Comparison of ENCODE assay signal across 1 fruit fly cellular context in the genomic region with DNA sequence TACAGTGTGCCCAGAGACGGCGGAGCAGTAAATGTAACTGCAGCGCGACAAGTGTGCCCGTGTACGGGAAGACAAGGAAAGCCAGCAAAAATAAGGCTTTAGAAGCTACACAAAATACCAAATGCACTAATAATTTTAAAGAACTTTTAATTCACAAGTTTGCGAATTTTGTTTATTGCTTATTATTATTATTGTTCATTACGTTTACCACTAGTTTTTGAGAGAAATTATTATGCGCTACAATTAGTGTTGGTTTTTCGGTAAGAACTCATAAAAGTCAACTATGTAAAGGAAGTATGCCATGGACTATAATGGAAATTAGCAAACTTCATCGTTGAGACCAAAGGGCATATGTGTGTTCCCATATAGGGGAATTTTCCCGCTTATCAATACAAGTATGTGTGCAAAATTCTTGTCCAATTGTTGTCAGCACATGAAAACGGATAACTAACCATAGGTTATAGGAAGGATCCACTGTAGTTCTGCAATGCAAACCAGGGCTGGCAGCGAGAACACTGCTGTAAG.
TF ChIP-seq lines count a peak whose summit lies in the region.

Gene schlank, minus strand, starts transcription at position 42 of the 525 bp plus-strand sequence.

TF ChIP-seq in whole organism, embryonic, 481 proteins besides CTCF, POLR2A, EP300 and RAD21 (continued from another document and continues in another):
- no peak for TF ChIP-seq hth (optimal IDR thresholded peaks at IDR 0.05; lab: Kevin White, UChicago)
- peak; percentile 53; the same call in 2 of the 3 replicates for TF ChIP-seq tgo (GFP tag; IDR thresholded peaks at IDR 0.05; lab: Robert Waterston, UW)
- peak; percentile 36 for TF ChIP-seq CG15696 (tag; optimal IDR thresholded peaks at IDR 0.05; lab: Kevin White, UChicago)
- TF ChIP-seq CG1792 (GFP tag; optimal IDR thresholded peaks at IDR 0.05; lab: Kevin White, UChicago), result no peak
- TF ChIP-seq zfh1 (GFP tag; IDR thresholded peaks at IDR 0.05; lab: Robert Waterston, UW), result peak; percentile 58; the same call in 2 of the 3 replicates
- no peak for TF ChIP-seq Bgb (GFP tag; IDR thresholded peaks at IDR 0.05; lab: Robert Waterston, UW; ENCODE audit: partially characterized antibody)
- peak; percentile 57; the same call in 1 of the 2 replicates for TF ChIP-seq ranshi (GFP tag; IDR thresholded peaks at IDR 0.05; lab: Robert Waterston, UW)
- peak; percentile 70 for TF ChIP-seq CG9932 (GFP tag; IDR thresholded peaks at IDR 0.05; lab: Robert Waterston, UW)
- TF ChIP-seq aop (GFP tag; IDR thresholded peaks at IDR 0.05; lab: Robert Waterston, UW), result 0 out of 2 replicates have a peak, but pooled peaks have one; percentile 20
- TF ChIP-seq slou (GFP tag; optimal IDR thresholded peaks at IDR 0.05; lab: Kevin White, UChicago), result peak; percentile 20
- TF ChIP-seq dati (GFP tag; IDR thresholded peaks at IDR 0.05; lab: Robert Waterston, UW), result no peak
- TF ChIP-seq CG12769 (tag; optimal IDR thresholded peaks at IDR 0.05; lab: Kevin White, UChicago), result peak; percentile 59
- peak; percentile 23 for TF ChIP-seq CG13894 (tag; optimal IDR thresholded peaks at IDR 0.05; lab: Kevin White, UChicago)
- TF ChIP-seq CG2712 (tag; optimal IDR thresholded peaks at IDR 0.05; lab: Kevin White, UChicago), result peak; percentile 54
- TF ChIP-seq CG18764 (GFP tag; optimal IDR thresholded peaks at IDR 0.05; lab: Kevin White, UChicago), result peak; percentile 43
- peak; percentile 11; the same call in 1 of the 2 replicates for TF ChIP-seq amos (GFP tag; IDR thresholded peaks at IDR 0.05; lab: Robert Waterston, UW; ENCODE audit: partially characterized antibody)
- peak; percentile 14 for TF ChIP-seq p53 (GFP tag; optimal IDR thresholded peaks at IDR 0.05; lab: Kevin White, UChicago)
- TF ChIP-seq CG6175 (GFP tag; IDR thresholded peaks at IDR 0.05; lab: Robert Waterston, UW), result no peak
- peak; percentile 81 for TF ChIP-seq slbo (GFP tag; IDR thresholded peaks at IDR 0.05; lab: Robert Waterston, UW)
- no peak for TF ChIP-seq CrebB (tag; optimal IDR thresholded peaks at IDR 0.05; lab: Kevin White, UChicago)
- peak; percentile 38 for TF ChIP-seq CG30020 (tag; optimal IDR thresholded peaks at IDR 0.05; lab: Kevin White, UChicago)
- no peak for TF ChIP-seq wor (GFP tag; IDR thresholded peaks at IDR 0.05; lab: Robert Waterston, UW)
- TF ChIP-seq ERR (GFP tag; optimal IDR thresholded peaks at IDR 0.05; lab: Kevin White, UChicago), result peak; percentile 46
- TF ChIP-seq CG9797 (GFP tag; optimal IDR thresholded peaks at IDR 0.05; lab: Kevin White, UChicago), result peak; percentile 89
- no peak for TF ChIP-seq inv (GFP tag; IDR thresholded peaks at IDR 0.05; lab: Robert Waterston, UW; ENCODE audit: partially characterized antibody)
- peak; percentile 61 for TF ChIP-seq NFAT (GFP tag; IDR thresholded peaks at IDR 0.05; lab: Robert Waterston, UW)
- TF ChIP-seq CG7786 (GFP tag; optimal IDR thresholded peaks at IDR 0.05; lab: Kevin White, UChicago), result peak; percentile 64
- TF ChIP-seq Rfx (GFP tag; IDR thresholded peaks at IDR 0.05; lab: Robert Waterston, UW), result peak; percentile 67
- peak; percentile 53; the same call in 1 of the 2 replicates for TF ChIP-seq Atf6 (GFP tag; IDR thresholded peaks at IDR 0.05; lab: Robert Waterston, UW)
- peak; percentile 25; the same call in 1 of the 2 replicates for TF ChIP-seq CG3847 (GFP tag; IDR thresholded peaks at IDR 0.05; lab: Robert Waterston, UW)
- TF ChIP-seq wek (GFP tag; optimal IDR thresholded peaks at IDR 0.05; lab: Kevin White, UChicago), result no peak
- TF ChIP-seq Doc2 (GFP tag; IDR thresholded peaks at IDR 0.05; lab: Robert Waterston, UW), result no peak
- peak; percentile 41 for TF ChIP-seq tin (GFP tag; optimal IDR thresholded peaks at IDR 0.05; lab: Kevin White, UChicago)
- no peak for TF ChIP-seq yki (optimal IDR thresholded peaks at IDR 0.05; lab: Kevin White, UChicago)
- TF ChIP-seq Awh (GFP tag; IDR thresholded peaks at IDR 0.05; lab: Robert Waterston, UW), result peak; percentile 56
- peak; percentile 45 for TF ChIP-seq CG1603 (tag; optimal IDR thresholded peaks at IDR 0.05; lab: Kevin White, UChicago)
- TF ChIP-seq Dbx (GFP tag; IDR thresholded peaks at IDR 0.05; lab: Robert Waterston, UW), result 0 out of 3 replicates have a peak, but pooled peaks have one; percentile 36
- peak; percentile 6 for TF ChIP-seq CG18599 (GFP tag; optimal IDR thresholded peaks at IDR 0.05; lab: Kevin White, UChicago)
- TF ChIP-seq CG9609 (GFP tag; optimal IDR thresholded peaks at IDR 0.05; lab: Kevin White, UChicago), result peak; percentile 33
- peak; percentile 97 for TF ChIP-seq Ets65A (GFP tag; lab: Kevin White, UChicago)
- TF ChIP-seq ro (GFP tag; IDR thresholded peaks at IDR 0.05; lab: Robert Waterston, UW), result no peak
- TF ChIP-seq CG8290 (GFP tag; optimal IDR thresholded peaks at IDR 0.05; lab: Kevin White, UChicago), result peak; percentile 46
- peak in 1 of 2 experiments; percentile 72 for TF ChIP-seq CG8290 (tag; optimal IDR thresholded peaks at IDR 0.05; lab: Kevin White, UChicago)
- no peak for TF ChIP-seq CG17802 (tag; optimal IDR thresholded peaks at IDR 0.05; lab: Kevin White, UChicago)
- peak; percentile 36 for TF ChIP-seq sug (tag; optimal IDR thresholded peaks at IDR 0.05; lab: Kevin White, UChicago)
- peak; percentile 47 for TF ChIP-seq Oaz (GFP tag; IDR thresholded peaks at IDR 0.05; lab: Robert Waterston, UW)
- TF ChIP-seq lbe (GFP tag; optimal IDR thresholded peaks at IDR 0.05; lab: Kevin White, UChicago), result no peak
- TF ChIP-seq sima (GFP tag; optimal IDR thresholded peaks at IDR 0.05; lab: Kevin White, UChicago), result no peak
- TF ChIP-seq her (GFP tag; optimal IDR thresholded peaks at IDR 0.05; lab: Kevin White, UChicago), result peak; percentile 67
- TF ChIP-seq tx (GFP tag; optimal IDR thresholded peaks at IDR 0.05; lab: Kevin White, UChicago), result peak; percentile 27
- TF ChIP-seq mirr (GFP tag; optimal IDR thresholded peaks at IDR 0.05; lab: Kevin White, UChicago), result peak; percentile 30
- TF ChIP-seq Med (GFP tag; lab: Kevin White, UChicago), result peak; percentile 85
- TF ChIP-seq ac (GFP tag; optimal IDR thresholded peaks at IDR 0.05; lab: Kevin White, UChicago), result no peak
- peak; percentile 51; the same call in 1 of the 3 replicates for TF ChIP-seq CG11695 (GFP tag; IDR thresholded peaks at IDR 0.05; lab: Robert Waterston, UW)
- TF ChIP-seq chif (GFP tag; optimal IDR thresholded peaks at IDR 0.05; lab: Kevin White, UChicago), result peak; percentile 8 to 46
- TF ChIP-seq CG6854 (GFP tag; optimal IDR thresholded peaks at IDR 0.05; lab: Kevin White, UChicago), result no peak
- TF ChIP-seq Ravus (GFP tag; IDR thresholded peaks at IDR 0.05; lab: Robert Waterston, UW), result 0 out of 2 replicates have a peak, but pooled peaks have one; percentile 8
- TF ChIP-seq pb (GFP tag; optimal IDR thresholded peaks at IDR 0.05; lab: Kevin White, UChicago), result no peak
- TF ChIP-seq cad (GFP tag; optimal IDR thresholded peaks at IDR 0.05; lab: Kevin White, UChicago), result no peak
- TF ChIP-seq dmrt11E (tag; optimal IDR thresholded peaks at IDR 0.05; lab: Kevin White, UChicago), result peak; percentile 21
- peak; percentile 53 for TF ChIP-seq CG17359 (tag; optimal IDR thresholded peaks at IDR 0.05; lab: Kevin White, UChicago)
- peak; percentile 68 for TF ChIP-seq CoRest (tag; optimal IDR thresholded peaks at IDR 0.05; lab: Kevin White, UChicago)
- TF ChIP-seq unpg (GFP tag; optimal IDR thresholded peaks at IDR 0.05; lab: Kevin White, UChicago), result peak; percentile 44
- peak in 1 of 2 experiments; percentile 1 for TF ChIP-seq Hr51 (GFP tag; optimal IDR thresholded peaks at IDR 0.05; lab: Kevin White, UChicago)
- no peak for TF ChIP-seq Poxn (GFP tag; IDR thresholded peaks at IDR 0.05; lab: Robert Waterston, UW)
- peak; percentile 24 for TF ChIP-seq repo (GFP tag; optimal IDR thresholded peaks at IDR 0.05; lab: Kevin White, UChicago)
- no peak for TF ChIP-seq BtbVII (GFP tag; optimal IDR thresholded peaks at IDR 0.05; lab: Kevin White, UChicago)
- peak; percentile 45 for TF ChIP-seq nmo (GFP tag; optimal IDR thresholded peaks at IDR 0.05; lab: Kevin White, UChicago)
- peak; percentile 49 for TF ChIP-seq Atf-2 (GFP tag; optimal IDR thresholded peaks at IDR 0.05; lab: Kevin White, UChicago)
- peak; percentile 60 for TF ChIP-seq CG1602 (GFP tag; optimal IDR thresholded peaks at IDR 0.05; lab: Kevin White, UChicago)
- peak; percentile 52 for TF ChIP-seq Oli (tag; optimal IDR thresholded peaks at IDR 0.05; lab: Kevin White, UChicago)
- peak; percentile 74 for TF ChIP-seq sisA (GFP tag; IDR thresholded peaks at IDR 0.05; lab: Robert Waterston, UW)
- TF ChIP-seq slp2 (GFP tag; optimal IDR thresholded peaks at IDR 0.05; lab: Kevin White, UChicago), result peak; percentile 42
- peak; percentile 28 for TF ChIP-seq CG11723 (GFP tag; optimal IDR thresholded peaks at IDR 0.05; lab: Kevin White, UChicago)
- peak; percentile 26; the same call in 1 of the 2 replicates for TF ChIP-seq ttk (GFP tag; IDR thresholded peaks at IDR 0.05; lab: Robert Waterston, UW)
- TF ChIP-seq CG10979 (tag; optimal IDR thresholded peaks at IDR 0.05; lab: Kevin White, UChicago), result peak; percentile 26
- TF ChIP-seq CG3726 (GFP tag; IDR thresholded peaks at IDR 0.05; lab: Robert Waterston, UW), result no peak
- no peak for TF ChIP-seq MBD-R2 (GFP tag; IDR thresholded peaks at IDR 0.05; lab: Robert Waterston, UW)
- no peak for TF ChIP-seq lab (GFP tag; optimal IDR thresholded peaks at IDR 0.05; lab: Kevin White, UChicago)
- TF ChIP-seq Antp (GFP tag; optimal IDR thresholded peaks at IDR 0.05; lab: Kevin White, UChicago), result peak; percentile 75
- TF ChIP-seq Drgx (GFP tag; IDR thresholded peaks at IDR 0.05; lab: Robert Waterston, UW), result 0 out of 2 replicates have a peak, but pooled peaks have one; percentile 29
- no peak for TF ChIP-seq psq (GFP tag; optimal IDR thresholded peaks at IDR 0.05; lab: Kevin White, UChicago)
- no peak for TF ChIP-seq h (optimal IDR thresholded peaks at IDR 0.05; lab: Kevin White, UChicago)
- TF ChIP-seq Hmr (GFP tag; optimal IDR thresholded peaks at IDR 0.05; lab: Kevin White, UChicago), result no peak
- TF ChIP-seq pho (GFP tag; optimal IDR thresholded peaks at IDR 0.05; lab: Kevin White, UChicago), result peak; percentile 56
- peak; percentile 36 for TF ChIP-seq Ets97D (GFP tag; optimal IDR thresholded peaks at IDR 0.05; lab: Kevin White, UChicago)
- TF ChIP-seq trem (tag; optimal IDR thresholded peaks at IDR 0.05; lab: Kevin White, UChicago), result peak; percentile 10
- TF ChIP-seq lilli (GFP tag; optimal IDR thresholded peaks at IDR 0.05; lab: Kevin White, UChicago), result peak; percentile 72
- 0 out of 2 replicates have a peak, but pooled peaks have one; percentile 13 for TF ChIP-seq CG5953 (GFP tag; IDR thresholded peaks at IDR 0.05; lab: Robert Waterston, UW)
- TF ChIP-seq CG6765 (GFP tag; optimal IDR thresholded peaks at IDR 0.05; lab: Kevin White, UChicago), result peak; percentile 20
- TF ChIP-seq CG14667 (GFP tag; IDR thresholded peaks at IDR 0.05; lab: Robert Waterston, UW), result peak; percentile 39
- peak; percentile 28 for TF ChIP-seq CG17829 (tag; optimal IDR thresholded peaks at IDR 0.05; lab: Kevin White, UChicago)
- TF ChIP-seq CG4820 (GFP tag; optimal IDR thresholded peaks at IDR 0.05; lab: Kevin White, UChicago), result no peak
- no peak for TF ChIP-seq hb (GFP tag; IDR thresholded peaks at IDR 0.05; lab: Robert Waterston, UW; ENCODE audit: partially characterized antibody)
- TF ChIP-seq sr (GFP tag; IDR thresholded peaks at IDR 0.05; lab: Robert Waterston, UW), result no peak
- no peak for TF ChIP-seq pfk (GFP tag; optimal IDR thresholded peaks at IDR 0.05; lab: Kevin White, UChicago)
- no peak for TF ChIP-seq disco-r (GFP tag; optimal IDR thresholded peaks at IDR 0.05; lab: Kevin White, UChicago)
- no peak for TF ChIP-seq odd (GFP tag; optimal IDR thresholded peaks at IDR 0.05; lab: Kevin White, UChicago)
- peak; percentile 73 for TF ChIP-seq mam (GFP tag; optimal IDR thresholded peaks at IDR 0.05; lab: Kevin White, UChicago)
- TF ChIP-seq unc-4 (GFP tag; IDR thresholded peaks at IDR 0.05; lab: Robert Waterston, UW; ENCODE audit: partially characterized antibody), result no peak
- TF ChIP-seq pzg (GFP tag; optimal IDR thresholded peaks at IDR 0.05; lab: Kevin White, UChicago), result peak; percentile 76
- TF ChIP-seq sd (tag; optimal IDR thresholded peaks at IDR 0.05; lab: Kevin White, UChicago), result peak; percentile 59
- no peak for TF ChIP-seq PHDP (tag; optimal IDR thresholded peaks at IDR 0.05; lab: Kevin White, UChicago)
- peak; percentile 22 for TF ChIP-seq Nf-YC (tag; optimal IDR thresholded peaks at IDR 0.05; lab: Kevin White, UChicago)
- no peak for TF ChIP-seq Mes4 (GFP tag; optimal IDR thresholded peaks at IDR 0.05; lab: Kevin White, UChicago)
- peak; percentile 52; the same call in 1 of the 2 replicates for TF ChIP-seq seq (GFP tag; IDR thresholded peaks at IDR 0.05; lab: Robert Waterston, UW)
- no peak for TF ChIP-seq CG7963 (GFP tag; IDR thresholded peaks at IDR 0.05; lab: Robert Waterston, UW; ENCODE audit: partially characterized antibody)
- peak; percentile 62 for TF ChIP-seq CG30403 (GFP tag; optimal IDR thresholded peaks at IDR 0.05; lab: Kevin White, UChicago)
- TF ChIP-seq sob (GFP tag; IDR thresholded peaks at IDR 0.05; lab: Robert Waterston, UW), result peak; percentile 27; the same call in 1 of the 2 replicates
- TF ChIP-seq CG6813 (GFP tag; optimal IDR thresholded peaks at IDR 0.05; lab: Kevin White, UChicago), result no peak
- peak; percentile 45 for TF ChIP-seq fd96Cb (tag; optimal IDR thresholded peaks at IDR 0.05; lab: Kevin White, UChicago)
- peak; percentile 64 for TF ChIP-seq schlank (tag; optimal IDR thresholded peaks at IDR 0.05; lab: Kevin White, UChicago)
- TF ChIP-seq HLH4C (GFP tag; IDR thresholded peaks at IDR 0.05; lab: Robert Waterston, UW; ENCODE audit: partially characterized antibody), result no peak
- no peak for TF ChIP-seq dmrt99B (tag; optimal IDR thresholded peaks at IDR 0.05; lab: Kevin White, UChicago)
- peak; percentile 30 for TF ChIP-seq CG11398 (GFP tag; optimal IDR thresholded peaks at IDR 0.05; lab: Kevin White, UChicago)
- no peak for TF ChIP-seq Sry-β (GFP tag; optimal IDR thresholded peaks at IDR 0.05; lab: Kevin White, UChicago)
- peak; percentile 9 for TF ChIP-seq CHES-1-like (GFP tag; optimal IDR thresholded peaks at IDR 0.05; lab: Kevin White, UChicago)
- no peak for TF ChIP-seq CG11504 (tag; optimal IDR thresholded peaks at IDR 0.05; lab: Kevin White, UChicago)
- TF ChIP-seq TFAM (GFP tag; optimal IDR thresholded peaks at IDR 0.05; lab: Kevin White, UChicago), result no peak
- TF ChIP-seq CG9437 (GFP tag; optimal IDR thresholded peaks at IDR 0.05; lab: Kevin White, UChicago), result peak; percentile 13
- TF ChIP-seq zen (tag; optimal IDR thresholded peaks at IDR 0.05; lab: Kevin White, UChicago), result peak; percentile 24
- TF ChIP-seq CG7839 (tag; optimal IDR thresholded peaks at IDR 0.05; lab: Kevin White, UChicago), result no peak
- TF ChIP-seq sens (GFP tag; lab: Kevin White, UChicago), result peak; percentile 80
- TF ChIP-seq CG10565 (GFP tag; optimal IDR thresholded peaks at IDR 0.05; lab: Kevin White, UChicago), result no peak
- TF ChIP-seq gce (GFP tag; IDR thresholded peaks at IDR 0.05; lab: Robert Waterston, UW), result no peak
